Worm (Caenorhabditis elegans) whole organism, L4 larva: Measurements from ENCODE around the gene nsy-7.

Experiments
- D1046.2 ChIP-seq: fragments of 200-800 bp; sonication (Bioruptor generic); IDR thresholded peaks from 2 replicates; pipeline ENCODE4 v1.3.6; 2022; ENCODE audit warnings: missing genetic modification characterization, missing compliant biosample characterization
- F37D6.2 ChIP-seq: sonication (generic microtip); optimal IDR thresholded peaks from 2 replicates; lab custom pipeline; 2016; ENCODE audit warnings: mild to moderate bottlenecking, missing genetic modification characterization, missing compliant biosample characterization
- F44E2.7 ChIP-seq: fragments of 200-800 bp; sonication (Bioruptor generic); IDR thresholded peaks from 2 replicates; pipeline ENCODE4 v2.1.2; 2022; ENCODE audit warnings: missing genetic modification characterization, missing compliant biosample characterization
- F49E8.2 ChIP-seq: sonication (generic microtip); optimal IDR thresholded peaks from 2 replicates; lab custom pipeline; 2016; ENCODE audit warnings: missing compliant biosample characterization, mild to moderate bottlenecking, missing genetic modification characterization, borderline replicate concordance
- T26A8.4 ChIP-seq: fragments of 200-800 bp; sonication (Bioruptor generic); IDR thresholded peaks from 2 replicates; pipeline ENCODE4 v1.3.6; 2022; ENCODE audit warnings: missing genetic modification characterization, missing compliant biosample characterization
- Y5F2A.4 ChIP-seq: fragments of 200-800 bp; sonication (Bioruptor generic); optimal IDR thresholded peaks from 2 replicates; lab custom pipeline; 2018; ENCODE audit warnings: mild to moderate bottlenecking, missing genetic modification characterization, missing compliant biosample characterization
- aha-1 ChIP-seq: fragments of 150-350 bp; peaks from one replicate; lab custom pipeline; 2014; ENCODE audit warnings: missing biosample characterization, missing genetic modification characterization
- aly-2 ChIP-seq: sonication (generic microtip); optimal IDR thresholded peaks from 2 replicates; lab custom pipeline; 2018; ENCODE audit warnings: missing biosample characterization, missing genetic modification characterization
- ama-1 ChIP-seq: fragments of 150-350 bp; optimal IDR thresholded peaks from 2 replicates; lab custom pipeline; 2014; ENCODE audit warnings: inconsistent platforms, mixed read lengths
- ceh-32 ChIP-seq: sonication (generic microtip); optimal IDR thresholded peaks from 2 replicates; lab custom pipeline; 2016; ENCODE audit warnings: mild to moderate bottlenecking, missing genetic modification characterization, missing compliant biosample characterization; ENCODE audit not compliant: poor library complexity
- ceh-44 ChIP-seq: fragments of 200-800 bp; sonication (Bioruptor generic); IDR thresholded peaks from 2 replicates; pipeline ENCODE4 v1.3.6; 2022; ENCODE audit warnings: missing genetic modification reagents, missing genetic modification characterization, missing compliant biosample characterization
- ceh-62 ChIP-seq: sonication (generic microtip); optimal IDR thresholded peaks from 2 replicates; lab custom pipeline; 2017; ENCODE audit warnings: missing biosample characterization, missing genetic modification characterization
- ceh-82 ChIP-seq: sonication (generic microtip); optimal IDR thresholded peaks from 2 replicates; lab custom pipeline; 2017; ENCODE audit warnings: missing biosample characterization, missing genetic modification characterization
- ctbp-1 ChIP-seq: fragments of 200-800 bp; sonication (Bioruptor generic); IDR thresholded peaks from 2 replicates; pipeline ENCODE4 v1.3.6; 2022; ENCODE audit warnings: missing genetic modification reagents, missing genetic modification characterization, missing compliant biosample characterization
- dmd-6 ChIP-seq: fragments of 200-800 bp; sonication (Bioruptor generic); IDR thresholded peaks from 2 replicates; pipeline ENCODE4 v1.3.6; 2022; ENCODE audit warnings: missing genetic modification reagents, missing genetic modification characterization, missing compliant biosample characterization
- dve-1 ChIP-seq: sonication (generic microtip); optimal IDR thresholded peaks from 2 replicates; lab custom pipeline; 2017; ENCODE audit warnings: antibody characterized with exemption, mild to moderate bottlenecking, missing genetic modification characterization, missing compliant biosample characterization; ENCODE audit not compliant: insufficient read depth
- fos-1 ChIP-seq: fragments of 150-350 bp; optimal IDR thresholded peaks from 2 replicates; lab custom pipeline; 2014; ENCODE audit warnings: missing biosample characterization, missing genetic modification characterization
- hlh-11 ChIP-seq: fragments of 200-800 bp; sonication (Bioruptor generic); optimal IDR thresholded peaks from 2 replicates; lab custom pipeline; 2018; ENCODE audit warnings: mild to moderate bottlenecking, missing genetic modification characterization, missing compliant biosample characterization
- lin-13 ChIP-seq: fragments of 150-350 bp; optimal IDR thresholded peaks from 2 replicates; lab custom pipeline; 2014; ENCODE audit warnings: missing biosample characterization, missing genetic modification reagents, missing genetic modification characterization
- lin-29 ChIP-seq: fragments of 200-800 bp; sonication (Bioruptor generic); IDR thresholded peaks from 2 replicates; pipeline ENCODE4 v1.3.6; 2022; ENCODE audit warnings: missing genetic modification reagents, missing genetic modification characterization, missing compliant biosample characterization
- madf-5 ChIP-seq, 2 experiments: fragments of 200-800 bp; sonication (Bioruptor generic); IDR thresholded peaks; 2 replicates each; pipeline ENCODE4 v1.3.6; 2022; ENCODE audit warnings: missing compliant biosample characterization in 2 of 2, missing genetic modification characterization in 2 of 2
- mdl-1 ChIP-seq, 2 experiments: fragments of 150-350 bp in 1 of 2; sonication (generic microtip) in 1 of 2; optimal IDR thresholded peaks; 2 replicates each; lab custom pipeline; 2014 to 2017; ENCODE audit warnings: missing biosample characterization in 2 of 2, missing genetic modification characterization in 2 of 2
- mep-1 ChIP-seq: fragments of 150-350 bp; sonication (generic microtip); optimal IDR thresholded peaks from 3 replicates; lab custom pipeline; 2014; ENCODE audit warnings: missing biosample characterization, missing genetic modification characterization
- mes-2 ChIP-seq: sonication (generic microtip); optimal IDR thresholded peaks from 2 replicates; lab custom pipeline; 2016; ENCODE audit warnings: missing genotype, mild to moderate bottlenecking, missing genetic modification characterization, missing compliant biosample characterization; ENCODE audit not compliant: poor library complexity, severe bottlenecking
- nhr-11 ChIP-seq: fragments of 150-350 bp; optimal IDR thresholded peaks from 2 replicates; lab custom pipeline; 2014; ENCODE audit warnings: missing biosample characterization, missing genetic modification characterization
- nhr-25 ChIP-seq: sonication (generic microtip); optimal IDR thresholded peaks from 2 replicates; lab custom pipeline; 2017; ENCODE audit warnings: missing genetic modification characterization, mild to moderate bottlenecking, missing compliant biosample characterization, antibody characterized with exemption, moderate library complexity, borderline replicate concordance; ENCODE audit not compliant: insufficient read depth
- nhr-28 ChIP-seq: fragments of 150-350 bp; optimal IDR thresholded peaks from 2 replicates; lab custom pipeline; 2014; ENCODE audit warnings: missing biosample characterization, missing genetic modification characterization
- nhr-48 ChIP-seq: sonication (generic microtip); optimal IDR thresholded peaks from 2 replicates; lab custom pipeline; 2016; ENCODE audit warnings: mild to moderate bottlenecking, missing genetic modification characterization, missing compliant biosample characterization
- nhr-76 ChIP-seq: fragments of 150-350 bp; optimal IDR thresholded peaks from 2 replicates; lab custom pipeline; 2014; ENCODE audit warnings: missing biosample characterization, missing genetic modification characterization
- pha-4 ChIP-seq, 2 experiments: fragments of 150-350 bp in 1 of 2; fragments of 200-800 bp in 1 of 2; sonication (Bioruptor generic) in 1 of 2; IDR thresholded peaks in 1 of 2; optimal IDR thresholded peaks in 1 of 2; 2 replicates each; pipeline versions ENCODE4 v1.3.6 to Lab custom; 2014 to 2022; ENCODE audit warnings: missing genetic modification characterization in 2 of 2, missing genetic modification reagents in 2 of 2, missing biosample characterization in 1 of 2, missing compliant biosample characterization in 1 of 2
- sdz-12 ChIP-seq: fragments of 200-800 bp; sonication (Bioruptor generic); optimal IDR thresholded peaks from 2 replicates; lab custom pipeline; 2018; ENCODE audit warnings: mild to moderate bottlenecking, missing genetic modification characterization, missing compliant biosample characterization
- set-16 ChIP-seq: fragments of 200-800 bp; sonication (Bioruptor generic); IDR thresholded peaks from 2 replicates; pipeline ENCODE4 v1.3.6; 2022; ENCODE audit warnings: missing genetic modification reagents, missing genetic modification characterization, missing compliant biosample characterization
- snpc-1.2 ChIP-seq: fragments of 200-800 bp; sonication (Bioruptor generic); IDR thresholded peaks from 2 replicates; pipeline ENCODE4 v1.3.6; 2022; ENCODE audit warnings: missing genetic modification reagents, missing genetic modification characterization, missing compliant biosample characterization
- spr-1 ChIP-seq: sonication (generic microtip); optimal IDR thresholded peaks from 2 replicates; lab custom pipeline; 2016; ENCODE audit warnings: mild to moderate bottlenecking, missing genetic modification characterization, missing compliant biosample characterization
- spr-3 ChIP-seq: fragments of 200-800 bp; sonication (Bioruptor generic); optimal IDR thresholded peaks from 2 replicates; lab custom pipeline; 2018; ENCODE audit warnings: mild to moderate bottlenecking, missing genetic modification characterization, missing compliant biosample characterization
- unc-130 ChIP-seq: sonication (generic microtip); optimal IDR thresholded peaks from 2 replicates; lab custom pipeline; 2016; ENCODE audit warnings: missing genetic modification reagents, missing genetic modification characterization, missing compliant biosample characterization
- unc-62 ChIP-seq, 3 experiments: fragments of 150-350 bp in 1 of 3; sonication (generic microtip); optimal IDR thresholded peaks in 2 of 3; peaks in 1 of 3; 1 replicate in 1 of 3; 2 replicates in 2 of 3; lab custom pipeline; 2014 to 2017; ENCODE audit warnings: missing biosample characterization in 3 of 3, missing genetic modification characterization in 3 of 3, missing genetic modification reagents in 3 of 3, missing genotype in 1 of 3
- zfp-2 ChIP-seq: sonication (generic microtip); optimal IDR thresholded peaks from 2 replicates; lab custom pipeline; 2016; ENCODE audit warnings: mild to moderate bottlenecking, missing genetic modification characterization, missing compliant biosample characterization
- zip-2 ChIP-seq: fragments of 150-350 bp; optimal IDR thresholded peaks from 2 replicates; lab custom pipeline; 2014; ENCODE audit warnings: missing biosample characterization, missing genetic modification characterization
- ztf-11 ChIP-seq: fragments of 150-350 bp; optimal IDR thresholded peaks from 2 replicates; lab custom pipeline; 2014; ENCODE audit warnings: missing biosample characterization, missing genetic modification characterization
- ztf-7 ChIP-seq: fragments of 150-350 bp; optimal IDR thresholded peaks from 2 replicates; lab custom pipeline; 2014; ENCODE audit warnings: missing biosample characterization, missing genetic modification characterization

nsy-7 gene

DNA sequence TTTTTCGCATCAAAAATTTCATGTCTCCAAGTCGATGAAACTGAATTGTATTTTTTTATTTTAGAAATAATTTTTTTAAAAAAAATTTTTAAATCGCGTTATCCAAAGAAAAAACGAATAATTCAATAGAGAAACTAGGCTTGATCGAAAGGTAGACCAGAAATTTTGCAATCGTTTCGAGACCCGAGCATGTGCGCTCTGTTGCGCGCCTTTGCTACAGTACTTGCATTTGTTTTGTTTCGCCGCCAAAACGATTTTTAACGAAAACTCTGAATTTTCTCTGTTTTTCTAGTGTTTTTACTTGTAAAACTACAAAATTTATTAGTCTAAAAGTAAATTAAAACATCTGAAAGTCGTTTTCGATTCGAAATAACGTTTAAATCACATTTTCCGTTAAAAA, 25.2 kb downstream of the nsy-7 start:
- TF ChIP-seq ztf-11 (tag; lab: Kevin White, UChicago) (no peak), sdz-12 (GFP tag; lab: Kevin White, UChicago) (no peak), F44E2.7 (GFP tag; lab: Robert Waterston, UW) (no peak), mep-1 (tag; lab: Kevin White, UChicago) (no peak), unc-130 (peak; percentile 61), pha-4 (GFP tag; IDR thresholded peaks at IDR 0.05; lab: Robert Waterston, UW) (no peak), pha-4 (tag; optimal IDR thresholded peaks at IDR 0.05; lab: Kevin White, UChicago) (no peak), Y5F2A.4 (GFP tag; lab: Kevin White, UChicago) (no peak), mes-2 (no peak), nhr-48 (tag; lab: Kevin White, UChicago) (no peak), F49E8.2 (tag; lab: Kevin White, UChicago) (no peak), nhr-11 (tag; lab: Kevin White, UChicago) (no peak), snpc-1.2 (0 out of 2 replicates have a peak, but pooled peaks have one; percentile 35)

ce11 chrIV:8053955-8054354, 32.5 kb downstream of the nsy-7 start:
- TF ChIP-seq unc-62 (GFP tag; optimal IDR thresholded peaks at IDR 0.05 in 1 of 2; lab: Kevin White, UChicago) (peak in 1 of 2 experiments; percentile 70), unc-62 (tag; optimal IDR thresholded peaks at IDR 0.05; lab: Kevin White, UChicago) (no peak), ztf-11 (tag; lab: Kevin White, UChicago) (no peak)

- TF ChIP-seq D1046.2 (GFP tag; lab: Robert Waterston, UW) (no peak), F37D6.2 (tag; lab: Kevin White, UChicago) (no peak), ctbp-1 (no peak)
- TF ChIP-seq, all 104 proteins: peak for 0
These were observed 33.8 kb downstream of the nsy-7 start for ce11 chrIV:8052694-8053093.

- TF ChIP-seq zip-2 (tag; lab: Kevin White, UChicago): no peak
- TF ChIP-seq lin-13 (GFP tag; lab: Kevin White, UChicago): no peak
- TF ChIP-seq fos-1: no peak
- TF ChIP-seq nhr-11 (tag; lab: Kevin White, UChicago): no peak
- TF ChIP-seq mdl-1 (tag; optimal IDR thresholded peaks at IDR 0.05; lab: Kevin White, UChicago): no peak
- TF ChIP-seq D1046.2 (GFP tag; lab: Robert Waterston, UW): no peak
These were observed 38.4 kb downstream of the nsy-7 start for ce11 chrIV:8048083-8048482.

- TF ChIP-seq ztf-7 (tag; lab: Kevin White, UChicago) (no peak), nhr-28 (tag; lab: Kevin White, UChicago) (peak; percentile 25), ama-1 (lab: Kevin White, UChicago) (no peak), zfp-2 (no peak), nhr-48 (tag; lab: Kevin White, UChicago) (no peak), dmd-6 (GFP tag; lab: Robert Waterston, UW) (peak; percentile 32; the same call in 1 of the 2 replicates), spr-1 (no peak), aha-1 (tag; lab: Kevin White, UChicago) (peak; percentile 30)
- TF ChIP-seq, all 104 proteins: peak for 3
These were observed 41.9 kb downstream of the nsy-7 start, which contains the start of gene nhr-258 for ce11 chrIV:8044574-8044973. TSS of gene nhr-258 (plus strand) at chrIV:8044938.

ce11 chrIV:8043722-8044121, 42.7 kb downstream of the nsy-7 start:
- peak in 1 of 2 experiments; percentile 40 for TF ChIP-seq mdl-1 (tag; optimal IDR thresholded peaks at IDR 0.05; lab: Kevin White, UChicago)
- TF ChIP-seq aly-2 (tag; lab: Kevin White, UChicago): no peak
- TF ChIP-seq nhr-48 (tag; lab: Kevin White, UChicago): peak; percentile 62
- TF ChIP-seq nhr-76: peak; percentile 0
- TF ChIP-seq spr-3 (GFP tag; lab: Kevin White, UChicago): no peak
- no peak for TF ChIP-seq snpc-1.2
- TF ChIP-seq T26A8.4 (GFP tag; lab: Robert Waterston, UW): no peak
- TF ChIP-seq nhr-28 (tag; lab: Kevin White, UChicago): peak; percentile 54
- TF ChIP-seq set-16 (GFP tag; lab: Robert Waterston, UW): no peak
- TF ChIP-seq ceh-62 (tag; lab: Kevin White, UChicago): no peak
- TF ChIP-seq nhr-25: peak; percentile 19
- TF ChIP-seq mep-1 (tag; lab: Kevin White, UChicago): no peak
- no peak for TF ChIP-seq lin-29 (GFP tag; lab: Robert Waterston, UW)
- TF ChIP-seq ceh-32 (tag; lab: Kevin White, UChicago): no peak
- TF ChIP-seq hlh-11 (tag; lab: Kevin White, UChicago): peak; percentile 17
- TF ChIP-seq madf-5 (GFP tag; IDR thresholded peaks at IDR 0.05; lab: Robert Waterston, UW): no peak
- TF ChIP-seq ceh-82 (tag; lab: Kevin White, UChicago): no peak
- TF ChIP-seq ceh-44 (GFP tag; lab: Robert Waterston, UW): no peak
- TF ChIP-seq dve-1: no peak
